Worm (Caenorhabditis elegans) whole organism, mixed stage, embryonic: ENCODE measurements around the gene F07C4.11.

ENCODE experiments used
- ces-1 ChIP-seq: fragments of 150-350 bp; optimal IDR thresholded peaks from 2 replicates; lab custom pipeline; 2014; ENCODE audit warnings: missing biosample characterization, missing genetic modification reagents, missing genetic modification characterization
- drap-1 ChIP-seq: fragments of 200-800 bp; sonication (Bioruptor generic); optimal IDR thresholded peaks from 3 replicates; lab custom pipeline; 2018; ENCODE audit warnings: mild to moderate bottlenecking, missing genetic modification characterization, missing compliant biosample characterization
- lin-32 ChIP-seq: fragments of 200-800 bp; sonication (Bioruptor generic); optimal IDR thresholded peaks from 2 replicates; lab custom pipeline; 2018; ENCODE audit warnings: mild to moderate bottlenecking, missing genetic modification characterization, missing compliant biosample characterization
- nhr-237 ChIP-seq: fragments of 150-350 bp; optimal IDR thresholded peaks from 2 replicates; lab custom pipeline; 2014; ENCODE audit warnings: missing biosample characterization, missing genetic modification characterization
- nhr-76 ChIP-seq: sonication (generic microtip); optimal IDR thresholded peaks from 2 replicates; lab custom pipeline; 2017; ENCODE audit warnings: missing biosample characterization, missing genetic modification characterization
- pha-4 ChIP-seq: fragments of 150-350 bp; optimal IDR thresholded peaks from 2 replicates; lab custom pipeline; 2018; ENCODE audit warnings: missing biosample characterization, missing genetic modification reagents, missing genetic modification characterization
- sem-2 ChIP-seq: fragments of 200-800 bp; sonication (Bioruptor generic); optimal IDR thresholded peaks from 2 replicates; lab custom pipeline; 2018; ENCODE audit warnings: mild to moderate bottlenecking, missing genetic modification characterization, missing compliant biosample characterization
- snpc-4 ChIP-seq: fragments of 150-350 bp; optimal IDR thresholded peaks from 2 replicates; lab custom pipeline; 2014; ENCODE audit warnings: missing biosample characterization, missing genetic modification characterization
- unc-62 ChIP-seq: fragments of 150-350 bp; optimal IDR thresholded peaks from 2 replicates; lab custom pipeline; 2014; ENCODE audit warnings: missing biosample characterization, missing genetic modification reagents, missing genetic modification characterization

ce11 chrV:7626550-7626949 lies 16.8 kb downstream of the F07C4.11 start, which contains the start of gene F07C4.6:
- TF ChIP-seq sem-2 (GFP tag; lab: Kevin White, UChicago) (no peak), nhr-237 (no peak), nhr-76 (no peak), lin-32 (no peak), unc-62 (GFP tag; lab: Kevin White, UChicago) (no peak), pha-4 (no peak), snpc-4 (tag; lab: Kevin White, UChicago) (no peak), drap-1 (GFP tag; lab: Kevin White, UChicago) (no peak), ces-1 (no peak)
